Fruit fly (Drosophila melanogaster): Measurements from ENCODE around the gene CG7906.

Gene CG7906

dm6 chr3L:14212300-14212893 lies 24.0 kb upstream of the CG7906 start:
- TF ChIP-seq noc (tag; optimal IDR thresholded peaks at IDR 0.05): no peak

dm6 chr3L:14216140-14216539 lies 20.3 kb upstream of the CG7906 start:
- no peak for TF ChIP-seq noc (tag; optimal IDR thresholded peaks at IDR 0.05)

DNA sequence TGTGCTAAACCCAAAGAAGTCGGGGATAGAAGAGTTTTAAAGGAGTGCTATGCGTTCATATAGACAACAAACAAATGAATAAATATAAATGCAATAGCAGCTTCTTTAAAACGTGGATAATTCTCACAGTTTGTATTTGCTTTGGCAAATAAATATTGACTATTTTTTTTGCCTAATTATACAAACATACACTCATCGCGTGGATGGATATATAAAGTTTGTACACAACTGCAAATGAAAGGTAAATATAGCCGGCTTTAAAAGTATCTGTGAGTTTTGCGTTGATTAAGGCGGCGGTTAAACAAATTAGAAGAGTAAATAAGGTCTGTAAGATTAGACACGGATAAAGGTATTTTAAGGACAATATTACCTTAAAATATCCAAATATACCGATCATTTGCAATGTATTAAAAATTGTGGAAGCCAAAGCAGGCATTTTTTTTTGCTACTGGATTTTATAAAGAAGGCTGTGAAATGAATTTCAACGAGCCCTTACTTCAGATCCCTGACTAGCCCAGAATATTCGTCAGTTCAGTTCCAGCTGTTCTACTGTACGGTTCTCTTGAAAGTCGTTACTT lies 18.7 kb upstream of the CG7906 start, which contains the start of gene CG7768:
CG7768 (plus strand) TSS at position 528 of the 578 bp plus-strand sequence.
- TF ChIP-seq noc (tag; optimal IDR thresholded peaks at IDR 0.05): peak; percentile 88

dm6 chr3L:14219422-14219853 lies 17.0 kb upstream of the CG7906 start:
- TF ChIP-seq noc (tag; optimal IDR thresholded peaks at IDR 0.05): no peak

dm6 chr3L:14220611-14221497 lies 15.6 kb upstream of the CG7906 start:
- no peak for TF ChIP-seq noc (tag; optimal IDR thresholded peaks at IDR 0.05)

- no peak for TF ChIP-seq noc (tag; optimal IDR thresholded peaks at IDR 0.05)
Measured at dm6 chr3L:14222199-14222598, 14.2 kb upstream of the CG7906 start.

DNA sequence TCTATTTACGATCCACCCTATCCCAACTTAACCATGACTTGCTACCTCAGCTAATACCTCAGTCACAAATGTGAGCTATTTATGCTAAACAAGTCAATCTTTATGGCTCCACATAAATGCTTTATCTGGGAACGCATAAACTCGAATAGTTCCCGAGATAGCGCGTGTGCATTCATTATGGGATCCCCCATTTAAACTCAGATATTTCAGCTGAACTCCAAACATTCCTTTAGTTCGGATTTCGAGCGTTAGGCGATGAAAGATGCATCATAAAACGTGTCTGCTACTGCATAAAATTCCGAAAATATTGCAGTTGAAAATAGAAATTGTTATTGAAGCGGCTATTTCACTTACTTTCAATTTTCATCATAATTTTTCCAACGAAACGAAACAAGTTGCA lies 13.0 kb upstream of the CG7906 start:
- TF ChIP-seq noc (tag; optimal IDR thresholded peaks at IDR 0.05): no peak

DNA sequence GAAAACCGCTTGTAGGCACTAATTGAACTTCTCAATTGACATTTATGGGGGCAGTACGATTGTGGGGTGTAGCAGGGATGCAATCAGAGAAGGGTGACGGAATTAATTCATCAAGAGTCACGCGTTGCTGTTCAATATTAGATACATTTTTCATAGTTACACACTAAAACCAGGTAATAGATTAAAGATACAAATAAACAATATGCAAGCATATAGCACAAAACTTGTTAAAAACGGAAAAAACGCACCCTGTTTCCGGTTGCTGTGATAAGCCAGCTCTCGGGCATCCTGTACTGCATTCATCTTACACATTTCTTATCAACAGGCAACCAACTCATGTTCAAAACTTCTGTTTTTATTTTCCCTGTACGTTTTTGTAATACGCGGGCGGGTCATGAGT lies 7.4 kb upstream of the CG7906 start:
- no peak for TF ChIP-seq noc (tag; optimal IDR thresholded peaks at IDR 0.05)

dm6 chr3L:14229481-14229880 lies 7.0 kb upstream of the CG7906 start:
- TF ChIP-seq noc (tag; optimal IDR thresholded peaks at IDR 0.05): no peak

DNA sequence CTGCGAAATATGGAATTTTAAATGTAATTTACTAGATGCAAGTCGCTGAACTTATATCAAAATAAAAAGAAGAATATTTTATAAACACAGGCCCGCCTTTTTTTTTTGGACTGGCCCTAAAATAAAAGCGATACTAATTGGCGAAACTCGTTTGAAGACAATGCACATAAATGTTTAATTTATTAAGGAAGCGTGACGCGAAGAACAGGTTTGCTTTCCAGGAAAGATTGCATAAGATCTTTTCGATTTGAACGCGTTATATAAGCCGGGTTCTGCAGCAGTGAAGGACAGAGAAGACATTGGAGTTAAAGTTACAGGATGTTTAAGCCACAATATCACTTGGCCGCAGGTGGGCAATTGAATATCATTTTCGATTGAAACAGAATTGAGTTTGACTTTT lies 3.3 kb upstream of the CG7906 start, which contains the start of gene CG7924:
CG7924 (plus strand) TSS at position 301 of the 400 bp plus-strand sequence.
- no peak for TF ChIP-seq noc (tag; optimal IDR thresholded peaks at IDR 0.05)

DNA sequence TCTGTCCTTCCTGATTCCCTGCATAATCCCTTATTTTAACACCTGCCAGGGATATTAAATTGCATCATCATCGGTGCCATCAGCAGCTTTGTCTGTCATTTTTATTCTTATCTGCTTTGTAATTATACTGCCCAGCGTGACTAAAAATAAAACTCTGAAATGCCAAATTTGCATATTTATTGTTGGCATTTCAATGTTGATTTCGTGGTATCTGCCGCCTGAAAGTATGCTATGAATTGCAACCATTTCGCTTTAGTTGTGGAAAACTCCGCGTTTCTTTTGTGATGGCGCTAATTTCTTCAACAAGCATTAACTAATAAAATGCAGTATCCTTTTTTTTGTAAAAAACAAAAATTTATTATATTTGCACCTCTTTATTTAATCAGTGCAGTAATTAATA lies 615 bp upstream of the CG7906 start, which contains the start of gene CG34244:
CG34244 (minus strand) TSS at position 122 of the 400 bp plus-strand sequence.
- no peak for TF ChIP-seq noc (tag; optimal IDR thresholded peaks at IDR 0.05)

DNA sequence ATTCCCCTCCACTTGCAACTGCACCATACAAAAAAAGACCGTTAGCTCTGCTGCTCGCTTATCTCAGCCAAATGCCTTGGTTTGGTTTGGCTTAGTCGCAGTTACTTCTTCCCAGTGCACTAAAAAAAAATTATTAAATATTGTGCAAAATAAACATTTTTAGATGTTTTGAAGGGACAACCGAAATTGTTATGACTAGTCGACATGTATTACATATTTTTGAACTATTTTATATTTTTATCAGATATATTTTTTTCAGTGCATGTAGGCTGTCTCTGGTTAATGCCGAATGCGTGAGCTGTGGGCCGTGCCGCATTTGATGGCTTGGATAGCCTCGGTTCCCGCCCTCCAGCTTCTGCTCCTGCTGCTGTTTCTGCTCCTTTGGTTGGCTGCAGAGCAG lies 2.9 kb downstream of the CG7906 start:
- no peak for TF ChIP-seq noc (tag; optimal IDR thresholded peaks at IDR 0.05)

- TF ChIP-seq noc (tag; optimal IDR thresholded peaks at IDR 0.05): no peak
Measured at dm6 chr3L:14241065-14241464, 4.6 kb downstream of the CG7906 start.

DNA sequence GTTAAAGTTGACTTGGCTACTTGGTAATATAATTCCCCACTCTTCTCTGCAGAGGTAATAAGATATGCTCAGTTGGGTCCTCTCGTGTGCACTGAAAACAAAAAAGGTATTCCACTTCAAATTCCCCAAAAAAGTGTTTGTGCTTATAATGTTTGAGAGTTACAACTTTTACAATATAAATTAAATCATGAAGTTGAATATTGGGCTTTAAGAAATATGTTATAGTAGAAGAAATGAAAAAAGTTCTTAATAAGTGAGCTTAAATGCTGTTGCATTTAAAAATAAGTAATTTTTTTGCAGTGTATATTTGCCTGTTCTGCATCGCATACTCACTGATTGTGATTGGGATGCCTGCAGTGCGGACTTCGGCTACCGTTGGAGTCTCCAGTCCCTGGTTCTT lies 17.0 kb downstream of the CG7906 start:
- no peak for TF ChIP-seq noc (tag; optimal IDR thresholded peaks at IDR 0.05)

dm6 chr3L:14262770-14263169 lies 26.3 kb downstream of the CG7906 start:
- TF ChIP-seq noc (tag; optimal IDR thresholded peaks at IDR 0.05): no peak

Data from whole organism, larva.